Worm (Caenorhabditis elegans) whole organism, L2 larva: Measurements from ENCODE around the gene R53.8.

Source experiments
- C34F6.9 ChIP-seq: fragments of 150-350 bp; optimal IDR thresholded peaks from 2 replicates; lab custom pipeline; 2014; ENCODE audit warnings: missing biosample characterization, missing genetic modification characterization
- F13H6.1 ChIP-seq: sonication (generic microtip); optimal IDR thresholded peaks from 2 replicates; lab custom pipeline; 2016; ENCODE audit warnings: missing genetic modification characterization, missing compliant biosample characterization
- R02D3.7 ChIP-seq: fragments of 150-350 bp; optimal IDR thresholded peaks from 2 replicates; lab custom pipeline; 2014; ENCODE audit warnings: missing biosample characterization, missing genetic modification characterization
- Y55F3AM.14 ChIP-seq: fragments of 200-800 bp; sonication (Bioruptor generic); optimal IDR thresholded peaks from 2 replicates; lab custom pipeline; 2018; ENCODE audit warnings: mild to moderate bottlenecking, missing genetic modification characterization, missing compliant biosample characterization
- ZK546.5 ChIP-seq: sonication (generic microtip); optimal IDR thresholded peaks from 2 replicates; lab custom pipeline; 2017; ENCODE audit warnings: missing biosample characterization, missing genetic modification characterization
- alr-1 ChIP-seq: fragments of 150-350 bp; optimal IDR thresholded peaks from 2 replicates; lab custom pipeline; 2014; ENCODE audit warnings: missing biosample characterization, missing genetic modification characterization
- aly-2 ChIP-seq: fragments of 150-350 bp; optimal IDR thresholded peaks from 2 replicates; lab custom pipeline; 2014; ENCODE audit warnings: missing biosample characterization, missing genetic modification characterization
- blmp-1 ChIP-seq: sonication (generic microtip); optimal IDR thresholded peaks from 2 replicates; lab custom pipeline; 2017; ENCODE audit warnings: missing genetic modification characterization, mild to moderate bottlenecking, missing compliant biosample characterization, antibody characterized with exemption, moderate library complexity; ENCODE audit not compliant: insufficient read depth
- ceh-16 ChIP-seq: fragments of 150-350 bp; optimal IDR thresholded peaks from 2 replicates; lab custom pipeline; 2014; ENCODE audit warnings: missing biosample characterization, missing genetic modification characterization
- ceh-82 ChIP-seq: fragments of 150-350 bp; optimal IDR thresholded peaks from 2 replicates; lab custom pipeline; 2014; ENCODE audit warnings: missing biosample characterization, missing genetic modification characterization
- crh-2 ChIP-seq: sonication (generic microtip); optimal IDR thresholded peaks from 2 replicates; lab custom pipeline; 2017; ENCODE audit warnings: missing biosample characterization, missing genetic modification characterization
- dmd-4 ChIP-seq: sonication (generic microtip); optimal IDR thresholded peaks from 2 replicates; lab custom pipeline; 2017; ENCODE audit warnings: missing biosample characterization, missing genetic modification characterization
- egl-27 ChIP-seq: sonication (generic microtip); optimal IDR thresholded peaks from 3 replicates; lab custom pipeline; 2017; ENCODE audit warnings: missing biosample characterization, missing genetic modification reagents, missing genetic modification characterization
- elt-1 ChIP-seq: fragments of 150-350 bp; optimal IDR thresholded peaks from 2 replicates; lab custom pipeline; 2014; ENCODE audit warnings: missing biosample characterization, missing genetic modification characterization
- fos-1 ChIP-seq: fragments of 150-350 bp; optimal IDR thresholded peaks from 2 replicates; lab custom pipeline; 2014; ENCODE audit warnings: missing biosample characterization, missing genetic modification characterization
- gmeb-1 ChIP-seq: fragments of 150-350 bp; optimal IDR thresholded peaks from 2 replicates; lab custom pipeline; 2014; ENCODE audit warnings: missing biosample characterization, missing genetic modification characterization
- lin-11 ChIP-seq: fragments of 150-350 bp; sonication (generic microtip); optimal IDR thresholded peaks from 2 replicates; lab custom pipeline; 2014; ENCODE audit warnings: missing biosample characterization, missing genetic modification characterization, inconsistent platforms, mixed read lengths
- lin-13 ChIP-seq: fragments of 150-350 bp; optimal IDR thresholded peaks from 2 replicates; lab custom pipeline; 2014; ENCODE audit warnings: missing biosample characterization, missing genetic modification reagents, missing genetic modification characterization
- lin-39 ChIP-seq: fragments of 150-350 bp; optimal IDR thresholded peaks from 2 replicates; lab custom pipeline; 2014; ENCODE audit warnings: missing biosample characterization, missing genetic modification reagents, missing genetic modification characterization
- mbf-1 ChIP-seq: sonication (generic microtip); optimal IDR thresholded peaks from 2 replicates; lab custom pipeline; 2017; ENCODE audit warnings: missing biosample characterization, missing genetic modification characterization
- mdl-1 ChIP-seq, 2 experiments: fragments of 150-350 bp in 1 of 2; sonication (generic microtip) in 1 of 2; optimal IDR thresholded peaks; 2 replicates each; lab custom pipeline; 2017; ENCODE audit warnings: missing biosample characterization in 2 of 2, missing genetic modification characterization in 2 of 2
- nhr-10 ChIP-seq: sonication (generic microtip); optimal IDR thresholded peaks from 2 replicates; lab custom pipeline; 2017; ENCODE audit warnings: missing biosample characterization, missing genetic modification characterization
- nhr-11 ChIP-seq: fragments of 150-350 bp; optimal IDR thresholded peaks from 2 replicates; lab custom pipeline; 2014; ENCODE audit warnings: missing biosample characterization, missing genetic modification characterization
- nhr-12 ChIP-seq: fragments of 150-350 bp; optimal IDR thresholded peaks from 2 replicates; lab custom pipeline; 2014; ENCODE audit warnings: missing biosample characterization, missing genetic modification characterization
- nhr-129 ChIP-seq: fragments of 150-350 bp; optimal IDR thresholded peaks from 2 replicates; lab custom pipeline; 2014; ENCODE audit warnings: missing biosample characterization, missing genetic modification characterization
- nhr-21 ChIP-seq: fragments of 150-350 bp; optimal IDR thresholded peaks from 2 replicates; lab custom pipeline; 2014; ENCODE audit warnings: missing biosample characterization, missing genetic modification characterization
- nhr-23 ChIP-seq: fragments of 150-350 bp; optimal IDR thresholded peaks from 2 replicates; lab custom pipeline; 2014; ENCODE audit warnings: missing biosample characterization, missing genetic modification reagents, missing genetic modification characterization
- nhr-237 ChIP-seq: fragments of 150-350 bp; optimal IDR thresholded peaks from 2 replicates; lab custom pipeline; 2014; ENCODE audit warnings: missing biosample characterization, missing genetic modification characterization
- nhr-25 ChIP-seq: fragments of 150-350 bp; sonication (generic microtip); optimal IDR thresholded peaks from 3 replicates; lab custom pipeline; 2014; ENCODE audit warnings: missing biosample characterization, missing genetic modification characterization
- nhr-6 ChIP-seq: fragments of 150-350 bp; optimal IDR thresholded peaks from 2 replicates; lab custom pipeline; 2014; ENCODE audit warnings: missing biosample characterization, missing genetic modification characterization
- nhr-77 ChIP-seq: fragments of 150-350 bp; optimal IDR thresholded peaks from 2 replicates; lab custom pipeline; 2014; ENCODE audit warnings: missing biosample characterization, missing genetic modification characterization
- peb-1 ChIP-seq: fragments of 150-350 bp; optimal IDR thresholded peaks from 2 replicates; lab custom pipeline; 2014; ENCODE audit warnings: missing biosample characterization, missing genetic modification characterization
- sem-4 ChIP-seq: fragments of 150-350 bp; optimal IDR thresholded peaks from 2 replicates; lab custom pipeline; 2014; ENCODE audit warnings: missing biosample characterization, missing genetic modification reagents, missing genetic modification characterization
- sma-3 ChIP-seq: sonication (generic microtip); optimal IDR thresholded peaks from 2 replicates; lab custom pipeline; 2016; ENCODE audit warnings: missing genetic modification reagents, missing genetic modification characterization, missing compliant biosample characterization
- sma-9 ChIP-seq, 2 experiments: fragments of 150-350 bp in 1 of 2; sonication (generic microtip) in 1 of 2; optimal IDR thresholded peaks; 2 replicates each; lab custom pipeline; 2014 to 2016; ENCODE audit warnings: missing genetic modification characterization in 2 of 2, mild to moderate bottlenecking in 1 of 2, missing biosample characterization in 1 of 2, missing compliant biosample characterization in 1 of 2, missing genetic modification reagents in 1 of 2, moderate library complexity in 1 of 2
- snpc-4 ChIP-seq: fragments of 150-350 bp; optimal IDR thresholded peaks from 2 replicates; lab custom pipeline; 2014; ENCODE audit warnings: missing biosample characterization, missing genetic modification characterization
- unc-39 ChIP-seq: fragments of 150-350 bp; optimal IDR thresholded peaks from 2 replicates; lab custom pipeline; 2014; ENCODE audit warnings: missing biosample characterization, missing genetic modification characterization
- unc-55 ChIP-seq: fragments of 150-350 bp; sonication (generic microtip); optimal IDR thresholded peaks from 3 replicates; lab custom pipeline; 2014; ENCODE audit warnings: missing biosample characterization, missing genetic modification reagents, missing genetic modification characterization
- unc-62 ChIP-seq: fragments of 150-350 bp; optimal IDR thresholded peaks from 2 replicates; lab custom pipeline; 2014; ENCODE audit warnings: missing biosample characterization, missing genetic modification reagents, missing genetic modification characterization
- zag-1 ChIP-seq: fragments of 150-350 bp; optimal IDR thresholded peaks from 2 replicates; lab custom pipeline; 2014; ENCODE audit warnings: missing biosample characterization, missing genetic modification characterization
- ztf-1 ChIP-seq: fragments of 200-800 bp; sonication (Bioruptor generic); conservative IDR thresholded peaks from 2 replicates; pipeline ENCODE4 v1.3.6; 2022; ENCODE audit warnings: missing genetic modification characterization, missing compliant biosample characterization
- ztf-11 ChIP-seq: sonication (generic microtip); optimal IDR thresholded peaks from 2 replicates; lab custom pipeline; 2017; ENCODE audit warnings: missing biosample characterization, missing genetic modification characterization
- ztf-4 ChIP-seq: fragments of 150-350 bp; optimal IDR thresholded peaks from 2 replicates; lab custom pipeline; 2014; ENCODE audit warnings: missing biosample characterization, missing genetic modification characterization

The R53.8 gene

ce11 chrII:9970438-9971092 is 5.9 kb upstream of the R53.8 start, which contains the start of gene R53.5:
TSS of gene R53.5 (minus strand) at chrII:9970488.
- TF ChIP-seq snpc-4 (tag; lab: Kevin White, UChicago), result no peak
- TF ChIP-seq C34F6.9 (tag; lab: Kevin White, UChicago), result no peak
- no peak for TF ChIP-seq lin-13 (GFP tag; lab: Kevin White, UChicago)
- TF ChIP-seq nhr-10, result no peak
- TF ChIP-seq nhr-6 (tag; lab: Kevin White, UChicago), result no peak
- no peak for TF ChIP-seq sma-3 (GFP tag; lab: Kevin White, UChicago)
- no peak for TF ChIP-seq ztf-11 (tag; lab: Kevin White, UChicago)
- no peak for TF ChIP-seq lin-39 (tag; lab: Kevin White, UChicago)

- TF ChIP-seq alr-1 (tag; lab: Kevin White, UChicago) (no peak), lin-39 (tag; lab: Kevin White, UChicago) (no peak), aly-2 (tag; lab: Kevin White, UChicago) (no peak), sma-9 (GFP tag; optimal IDR thresholded peaks at IDR 0.05; lab: Kevin White, UChicago) (peak; percentile 83), sma-9 (tag; optimal IDR thresholded peaks at IDR 0.05; lab: Kevin White, UChicago) (no peak), nhr-12 (no peak), blmp-1 (tag; lab: Kevin White, UChicago) (no peak), crh-2 (peak; percentile 46), mbf-1 (no peak), sem-4 (no peak), ZK546.5 (tag; lab: Kevin White, UChicago) (no peak), nhr-77 (no peak), fos-1 (tag; lab: Kevin White, UChicago) (peak; percentile 81), F13H6.1 (tag; lab: Kevin White, UChicago) (no peak), Y55F3AM.14 (no peak), unc-39 (tag; lab: Kevin White, UChicago) (no peak), nhr-11 (tag; lab: Kevin White, UChicago) (no peak), ztf-4 (tag; lab: Kevin White, UChicago) (no peak), lin-13 (GFP tag; lab: Kevin White, UChicago) (no peak), nhr-25 (tag; lab: Kevin White, UChicago) (peak; percentile 32), gmeb-1 (tag; lab: Kevin White, UChicago) (peak; percentile 9), snpc-4 (tag; lab: Kevin White, UChicago) (no peak), ztf-1 (no peak), egl-27 (tag; lab: Kevin White, UChicago) (no peak), nhr-237 (tag; lab: Kevin White, UChicago) (no peak), dmd-4 (tag; lab: Kevin White, UChicago) (no peak), lin-11 (tag; lab: Kevin White, UChicago) (no peak), R02D3.7 (tag; lab: Kevin White, UChicago) (no peak), zag-1 (tag; lab: Kevin White, UChicago) (no peak)
Observed at ce11 chrII:9974210-9974609, 2.3 kb upstream of the R53.8 start.

- peak; percentile 98 for TF ChIP-seq sma-9 (GFP tag; optimal IDR thresholded peaks at IDR 0.05; lab: Kevin White, UChicago)
- no peak for TF ChIP-seq sma-9 (tag; optimal IDR thresholded peaks at IDR 0.05; lab: Kevin White, UChicago)
- no peak for TF ChIP-seq dmd-4 (tag; lab: Kevin White, UChicago)
- TF ChIP-seq snpc-4 (tag; lab: Kevin White, UChicago), result peak; percentile 38
- TF ChIP-seq gmeb-1 (tag; lab: Kevin White, UChicago), result peak; percentile 81
- no peak for TF ChIP-seq nhr-11 (tag; lab: Kevin White, UChicago)
- peak; percentile 70 for TF ChIP-seq lin-13 (GFP tag; lab: Kevin White, UChicago)
- TF ChIP-seq F13H6.1 (tag; lab: Kevin White, UChicago), result peak; percentile 95
- no peak for TF ChIP-seq R02D3.7 (tag; lab: Kevin White, UChicago)
- TF ChIP-seq nhr-6 (tag; lab: Kevin White, UChicago), result peak; percentile 73
- TF ChIP-seq fos-1 (tag; lab: Kevin White, UChicago), result peak; percentile 82
- peak; percentile 82 for TF ChIP-seq C34F6.9 (tag; lab: Kevin White, UChicago)
- peak; percentile 86 for TF ChIP-seq nhr-25 (tag; lab: Kevin White, UChicago)
- TF ChIP-seq ztf-1, result no peak
- TF ChIP-seq ceh-82 (tag; lab: Kevin White, UChicago), result no peak
- TF ChIP-seq peb-1 (tag; lab: Kevin White, UChicago), result no peak
- no peak for TF ChIP-seq ztf-11 (tag; lab: Kevin White, UChicago)
- TF ChIP-seq nhr-237 (tag; lab: Kevin White, UChicago), result no peak
- TF ChIP-seq mdl-1 (tag; optimal IDR thresholded peaks at IDR 0.05; lab: Kevin White, UChicago), result peak; percentile 31 to 74
- peak; percentile 85 for TF ChIP-seq sma-3 (GFP tag; lab: Kevin White, UChicago)
- peak; percentile 74 for TF ChIP-seq ceh-16 (tag; lab: Kevin White, UChicago)
- TF ChIP-seq nhr-21, result peak; percentile 83
- TF ChIP-seq lin-39 (tag; lab: Kevin White, UChicago), result no peak
- TF ChIP-seq nhr-129, result peak; percentile 88
- peak; percentile 59 for TF ChIP-seq ztf-4 (tag; lab: Kevin White, UChicago)
- peak; percentile 20 for TF ChIP-seq zag-1 (tag; lab: Kevin White, UChicago)
- TF ChIP-seq blmp-1 (tag; lab: Kevin White, UChicago), result peak; percentile 65
- TF ChIP-seq unc-62 (GFP tag; lab: Kevin White, UChicago), result peak; percentile 28
- TF ChIP-seq ZK546.5 (tag; lab: Kevin White, UChicago), result no peak
- TF ChIP-seq nhr-23, result no peak
- peak; percentile 46 for TF ChIP-seq nhr-77
- TF ChIP-seq egl-27 (tag; lab: Kevin White, UChicago), result peak; percentile 90
- peak; percentile 3 for TF ChIP-seq Y55F3AM.14
- no peak for TF ChIP-seq unc-39 (tag; lab: Kevin White, UChicago)
- TF ChIP-seq crh-2, result peak; percentile 91
- peak; percentile 22 for TF ChIP-seq elt-1
- no peak for TF ChIP-seq nhr-12
- TF ChIP-seq unc-55 (GFP tag; lab: Kevin White, UChicago), result peak; percentile 73
- TF ChIP-seq lin-11 (tag; lab: Kevin White, UChicago), result peak; percentile 50
Observed at ce11 chrII:9974967-9975366, 1.5 kb upstream of the R53.8 start, which contains the start of gene aakg-5. TSS of gene aakg-5 (minus strand) at chrII:9975125.
